Fruit fly (Drosophila melanogaster) whole organism, prepupa: ENCODE data around the gene Sh.

Source experiments
- CG15336 ChIP-seq: fragments of 200-800 bp; sonication (Bioruptor generic); IDR thresholded peaks from 2 replicates; pipeline ENCODE4 v1.3.6; 2022; ENCODE audit warnings: missing biosample characterization, missing genetic modification characterization
- CG1621 ChIP-seq: fragments of 200-800 bp; sonication (Bioruptor generic); optimal IDR thresholded peaks from 3 replicates; lab custom pipeline; 2018; ENCODE audit warnings: missing biosample characterization, mild to moderate bottlenecking, missing genetic modification characterization
- CG16779 ChIP-seq: fragments of 200-800 bp; sonication (Bioruptor generic); optimal IDR thresholded peaks from 3 replicates; lab custom pipeline; 2017; ENCODE audit warnings: missing biosample characterization, mild to moderate bottlenecking, missing genetic modification characterization
- Hr38 ChIP-seq: sonication (Bioruptor generic); optimal IDR thresholded peaks from 2 replicates; lab custom pipeline; 2016; ENCODE audit warnings: missing biosample characterization, missing genetic modification characterization
- Hr39 ChIP-seq: fragments of 200-800 bp; sonication (Bioruptor generic); optimal IDR thresholded peaks from 2 replicates; lab custom pipeline; 2016; ENCODE audit warnings: missing biosample characterization, missing genetic modification characterization
- dac ChIP-seq: fragments of 200-800 bp; sonication (Bioruptor generic); optimal IDR thresholded peaks from 2 replicates; lab custom pipeline; 2017; ENCODE audit warnings: missing biosample characterization, mild to moderate bottlenecking, missing genetic modification characterization
- net ChIP-seq: fragments of 200-800 bp; sonication (Bioruptor generic); optimal IDR thresholded peaks from 3 replicates; lab custom pipeline; 2016; ENCODE audit warnings: missing biosample characterization, missing genetic modification characterization
- topi ChIP-seq: fragments of 200-800 bp; sonication (Bioruptor generic); optimal IDR thresholded peaks from 3 replicates; lab custom pipeline; 2016; ENCODE audit warnings: missing biosample characterization, missing genetic modification characterization

DNA sequence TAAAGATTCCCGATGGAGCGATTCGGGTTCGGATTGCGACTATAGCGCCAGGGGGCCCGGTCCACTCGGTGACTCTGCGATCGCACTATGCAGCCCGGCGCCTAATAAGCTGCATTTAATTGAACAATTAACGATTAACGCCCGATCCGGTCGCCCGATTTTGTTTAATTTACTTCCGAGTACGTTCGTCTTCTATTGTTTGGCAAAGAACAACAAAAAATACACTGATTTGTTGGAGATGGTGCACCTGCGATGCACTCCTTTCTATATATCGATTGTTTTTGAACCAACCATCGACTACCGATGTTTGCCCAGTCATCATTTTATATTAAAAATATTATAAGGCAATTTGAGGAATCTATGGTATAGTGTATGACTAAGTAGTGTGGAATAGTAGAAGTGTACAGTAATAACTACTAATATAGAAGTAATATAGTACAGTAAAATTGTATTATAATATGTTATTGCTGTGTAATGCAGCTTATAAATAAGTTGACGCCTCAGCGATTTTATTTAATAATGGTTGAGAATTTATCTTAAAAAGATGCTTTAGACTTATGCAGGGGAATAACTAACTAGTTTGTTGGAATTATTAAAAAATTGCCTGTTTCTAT lies 38.2 kb upstream of the Sh start, which contains the start of gene Mvb12:
- no peak for TF ChIP-seq dac (GFP tag; lab: Kevin White, UChicago)
- no peak for TF ChIP-seq CG16779 (tag; lab: Kevin White, UChicago)
- no peak for TF ChIP-seq CG15336 (GFP tag; lab: Robert Waterston, UW)
- no peak for TF ChIP-seq CG1621 (tag; lab: Kevin White, UChicago)
- no peak for TF ChIP-seq Hr39
- no peak for TF ChIP-seq topi (GFP tag; lab: Kevin White, UChicago)
- TF ChIP-seq Hr38 (GFP tag; lab: Kevin White, UChicago): no peak
- TF ChIP-seq net (GFP tag; lab: Kevin White, UChicago): no peak
